Worm (Caenorhabditis elegans) whole organism, L1 larva: ENCODE data around the gene cwn-1.

Experiments
- aly-2 ChIP-seq: fragments of 150-350 bp; optimal IDR thresholded peaks from 2 replicates; lab custom pipeline; 2014; ENCODE audit warnings: missing biosample characterization, missing genetic modification characterization
- blmp-1 ChIP-seq: fragments of 150-350 bp; optimal IDR thresholded peaks from 2 replicates; lab custom pipeline; 2014; ENCODE audit warnings: missing biosample characterization, missing genetic modification characterization
- ceh-63 ChIP-seq: fragments of 200-800 bp; sonication (Bioruptor generic); optimal IDR thresholded peaks from 2 replicates; lab custom pipeline; 2018; ENCODE audit warnings: mild to moderate bottlenecking, missing genetic modification characterization, missing compliant biosample characterization
- ceh-8 ChIP-seq: fragments of 200-800 bp; sonication (Bioruptor generic); optimal IDR thresholded peaks from 2 replicates; lab custom pipeline; 2018; ENCODE audit warnings: mild to moderate bottlenecking, missing genetic modification characterization, moderate library complexity, missing compliant biosample characterization
- ceh-82 ChIP-seq, 3 experiments: fragments of 150-350 bp in 1 of 3; sonication (generic microtip) in 2 of 3; optimal IDR thresholded peaks; 2 replicates each; lab custom pipeline; 2014 to 2017; ENCODE audit warnings: missing biosample characterization in 3 of 3, missing genetic modification characterization in 3 of 3
- ceh-88 ChIP-seq: fragments of 200-800 bp; sonication (Bioruptor generic); IDR thresholded peaks from 2 replicates; pipeline ENCODE4 v1.3.6; 2022; ENCODE audit warnings: missing genetic modification characterization, missing compliant biosample characterization
- ces-1 ChIP-seq: fragments of 150-350 bp; optimal IDR thresholded peaks from 2 replicates; lab custom pipeline; 2014; ENCODE audit warnings: missing biosample characterization, missing genetic modification reagents, missing genetic modification characterization
- dpl-1 ChIP-seq, 3 experiments: fragments of 150-350 bp in 2 of 3; sonication (generic microtip) in 1 of 3; optimal IDR thresholded peaks; 2 replicates each; lab custom pipeline; 2014 to 2017; ENCODE audit warnings: missing biosample characterization in 3 of 3, missing genetic modification characterization in 3 of 3, missing genetic modification reagents in 3 of 3
- dsc-1 ChIP-seq: sonication (generic microtip); optimal IDR thresholded peaks from 2 replicates; lab custom pipeline; 2016; ENCODE audit warnings: mild to moderate bottlenecking, missing genetic modification characterization, missing compliant biosample characterization
- efl-1 ChIP-seq, 4 experiments: fragments of 150-350 bp; optimal IDR thresholded peaks in 3 of 4; peaks in 1 of 4; 1 replicate in 1 of 4; 2 replicates in 3 of 4; lab custom pipeline; 2014; ENCODE audit warnings: missing biosample characterization in 2 of 4, missing genetic modification characterization in 2 of 4, missing genetic modification reagents in 2 of 4
- efl-3 ChIP-seq: fragments of 200-800 bp; sonication (Bioruptor generic); optimal IDR thresholded peaks from 2 replicates; lab custom pipeline; 2018; ENCODE audit warnings: mild to moderate bottlenecking, missing genetic modification characterization, missing compliant biosample characterization
- egl-27 ChIP-seq, 2 experiments: fragments of 150-350 bp in 1 of 2; sonication (generic microtip); optimal IDR thresholded peaks; 3 replicates each; lab custom pipeline; 2017 to 2018; ENCODE audit warnings: missing biosample characterization in 2 of 2, missing genetic modification characterization in 2 of 2, missing genetic modification reagents in 2 of 2
- elt-2 ChIP-seq: sonication (generic microtip); optimal IDR thresholded peaks from 2 replicates; lab custom pipeline; 2016; ENCODE audit warnings: missing genetic modification characterization, mild to moderate bottlenecking, inconsistent platforms, missing compliant biosample characterization, missing genetic modification reagents
- ets-5 ChIP-seq: fragments of 200-800 bp; sonication (Bioruptor generic); IDR thresholded peaks from 2 replicates; pipeline ENCODE4 v1.3.6; 2022; ENCODE audit warnings: missing genetic modification characterization, missing compliant biosample characterization
- fkh-4 ChIP-seq: sonication (generic microtip); optimal IDR thresholded peaks from 2 replicates; lab custom pipeline; 2016; ENCODE audit warnings: missing compliant biosample characterization, missing genetic modification characterization, borderline replicate concordance
- fos-1 ChIP-seq: fragments of 150-350 bp; optimal IDR thresholded peaks from 2 replicates; lab custom pipeline; 2014; ENCODE audit warnings: missing biosample characterization, missing genetic modification characterization
- hlh-17 ChIP-seq: fragments of 200-800 bp; sonication (Bioruptor generic); optimal IDR thresholded peaks from 2 replicates; lab custom pipeline; 2018; ENCODE audit warnings: missing genetic modification characterization, mild to moderate bottlenecking, missing compliant biosample characterization, moderate library complexity, borderline replicate concordance
- hlh-4 ChIP-seq: sonication (generic microtip); optimal IDR thresholded peaks from 2 replicates; lab custom pipeline; 2016; ENCODE audit warnings: mild to moderate bottlenecking, missing genetic modification characterization, missing compliant biosample characterization
- isw-1 ChIP-seq: fragments of 200-800 bp; sonication (Bioruptor generic); IDR thresholded peaks from 2 replicates; pipeline ENCODE4 v1.3.6; 2022; ENCODE audit warnings: missing genetic modification characterization, missing compliant biosample characterization
- lin-14 ChIP-seq: fragments of 200-800 bp; sonication (Bioruptor generic); optimal IDR thresholded peaks from 2 replicates; lab custom pipeline; 2018; ENCODE audit warnings: mild to moderate bottlenecking, missing genetic modification characterization, moderate library complexity, missing compliant biosample characterization
- lin-35 ChIP-seq, 2 experiments: fragments of 150-350 bp; optimal IDR thresholded peaks; 2 replicates each; lab custom pipeline; 2014; ENCODE audit warnings: missing biosample characterization in 2 of 2, missing genetic modification characterization in 2 of 2, missing genetic modification reagents in 2 of 2
- lin-39 ChIP-seq: fragments of 150-350 bp; optimal IDR thresholded peaks from 2 replicates; lab custom pipeline; 2014; ENCODE audit warnings: missing biosample characterization, missing genetic modification reagents, missing genetic modification characterization
- mdl-1 ChIP-seq, 2 experiments: fragments of 150-350 bp; optimal IDR thresholded peaks; 2 replicates each; lab custom pipeline; 2014 to 2017; ENCODE audit warnings: missing biosample characterization in 2 of 2, missing genetic modification characterization in 2 of 2, inconsistent platforms in 1 of 2
- mef-2 ChIP-seq: fragments of 150-350 bp; optimal IDR thresholded peaks from 2 replicates; lab custom pipeline; 2014; ENCODE audit warnings: missing biosample characterization, missing genetic modification characterization
- mep-1 ChIP-seq: fragments of 150-350 bp; optimal IDR thresholded peaks from 2 replicates; lab custom pipeline; 2014; ENCODE audit warnings: missing biosample characterization, missing genetic modification characterization
- nhr-12 ChIP-seq: sonication (generic microtip); optimal IDR thresholded peaks from 2 replicates; lab custom pipeline; 2017; ENCODE audit warnings: missing biosample characterization, missing genetic modification characterization
- nhr-19 ChIP-seq: fragments of 200-800 bp; sonication (Bioruptor generic); conservative IDR thresholded peaks from 2 replicates; pipeline ENCODE4 v1.3.6; 2022; ENCODE audit warnings: missing genetic modification characterization, missing compliant biosample characterization
- nhr-20 ChIP-seq: sonication (generic microtip); optimal IDR thresholded peaks from 2 replicates; lab custom pipeline; 2016; ENCODE audit warnings: mild to moderate bottlenecking, missing genetic modification characterization, missing compliant biosample characterization
- nhr-237 ChIP-seq: fragments of 150-350 bp; optimal IDR thresholded peaks from 2 replicates; lab custom pipeline; 2014; ENCODE audit warnings: missing biosample characterization, missing genetic modification characterization
- nhr-47 ChIP-seq: sonication (generic microtip); optimal IDR thresholded peaks from 2 replicates; lab custom pipeline; 2016; ENCODE audit warnings: mild to moderate bottlenecking, missing genetic modification characterization, moderate library complexity, missing compliant biosample characterization
- nhr-76 ChIP-seq: sonication (generic microtip); optimal IDR thresholded peaks from 2 replicates; lab custom pipeline; 2017; ENCODE audit warnings: missing biosample characterization, missing genetic modification characterization
- nhr-84 ChIP-seq: sonication (generic microtip); optimal IDR thresholded peaks from 2 replicates; lab custom pipeline; 2017; ENCODE audit warnings: missing biosample characterization, missing genetic modification characterization
- nhr-85 ChIP-seq: sonication (generic microtip); peaks from one replicate; lab custom pipeline; 2016; ENCODE audit warnings: missing genetic modification characterization, inconsistent platforms, missing compliant biosample characterization
- nhr-90 ChIP-seq: sonication (generic microtip); optimal IDR thresholded peaks from 2 replicates; lab custom pipeline; 2016; ENCODE audit warnings: mild to moderate bottlenecking, missing genetic modification characterization, missing compliant biosample characterization; ENCODE audit not compliant: poor library complexity
- pag-3 ChIP-seq: sonication (generic microtip); optimal IDR thresholded peaks from 2 replicates; lab custom pipeline; 2017; ENCODE audit warnings: missing genetic modification characterization, mild to moderate bottlenecking, missing compliant biosample characterization, antibody characterized with exemption, borderline replicate concordance; ENCODE audit not compliant: insufficient read depth
- pqm-1 ChIP-seq: sonication (generic microtip); optimal IDR thresholded peaks from 3 replicates; lab custom pipeline; 2017; ENCODE audit warnings: missing biosample characterization, missing genetic modification characterization
- rnt-1 ChIP-seq: sonication (generic microtip); optimal IDR thresholded peaks from 2 replicates; lab custom pipeline; 2016; ENCODE audit warnings: mild to moderate bottlenecking, missing genetic modification characterization, moderate library complexity, missing compliant biosample characterization
- sox-4 ChIP-seq: sonication (generic microtip); optimal IDR thresholded peaks from 2 replicates; lab custom pipeline; 2016; ENCODE audit warnings: missing genetic modification characterization, missing compliant biosample characterization
- sptf-1 ChIP-seq: fragments of 150-350 bp; optimal IDR thresholded peaks from 2 replicates; lab custom pipeline; 2014; ENCODE audit warnings: missing biosample characterization, missing genetic modification characterization
- sup-37 ChIP-seq: fragments of 200-800 bp; sonication (Bioruptor generic); optimal IDR thresholded peaks from 2 replicates; lab custom pipeline; 2018; ENCODE audit warnings: mild to moderate bottlenecking, missing genetic modification characterization, missing compliant biosample characterization
- swsn-7 ChIP-seq: sonication (generic microtip); optimal IDR thresholded peaks from 2 replicates; lab custom pipeline; 2016; ENCODE audit warnings: missing genetic modification characterization, missing compliant biosample characterization
- tbx-2 ChIP-seq: sonication (generic microtip); optimal IDR thresholded peaks from 2 replicates; lab custom pipeline; 2016; ENCODE audit warnings: missing genetic modification characterization, missing compliant biosample characterization
- tlp-1 ChIP-seq: fragments of 150-350 bp; optimal IDR thresholded peaks from 2 replicates; lab custom pipeline; 2014; ENCODE audit warnings: missing biosample characterization, missing genetic modification characterization
- unc-130 ChIP-seq: fragments of 150-350 bp; optimal IDR thresholded peaks from 2 replicates; lab custom pipeline; 2017; ENCODE audit warnings: missing biosample characterization, missing genetic modification characterization, inconsistent platforms
- unc-30 ChIP-seq: sonication (generic microtip); optimal IDR thresholded peaks from 2 replicates; lab custom pipeline; 2017; ENCODE audit warnings: missing biosample characterization, missing genetic modification characterization
- unc-62 ChIP-seq: fragments of 150-350 bp; optimal IDR thresholded peaks from 2 replicates; lab custom pipeline; 2014; ENCODE audit warnings: missing biosample characterization, missing genetic modification reagents, missing genetic modification characterization
- unc-86 ChIP-seq: sonication (generic microtip); optimal IDR thresholded peaks from 2 replicates; lab custom pipeline; 2016; ENCODE audit warnings: missing genetic modification characterization, missing compliant biosample characterization
- unc-98 ChIP-seq: fragments of 200-800 bp; sonication (Bioruptor generic); IDR thresholded peaks from 2 replicates; pipeline ENCODE4 v1.3.6; 2022; ENCODE audit warnings: missing genetic modification characterization, missing compliant biosample characterization
- vab-15 ChIP-seq: sonication (generic microtip); optimal IDR thresholded peaks from 2 replicates; lab custom pipeline; 2017; ENCODE audit warnings: missing genotype, mild to moderate bottlenecking, missing genetic modification characterization, missing compliant biosample characterization
- xbp-1 ChIP-seq: sonication (generic microtip); optimal IDR thresholded peaks from 2 replicates; lab custom pipeline; 2016; ENCODE audit warnings: missing genetic modification characterization, missing compliant biosample characterization
- zip-4 ChIP-seq: fragments of 200-800 bp; sonication (Bioruptor generic); optimal IDR thresholded peaks from 2 replicates; lab custom pipeline; 2018; ENCODE audit warnings: mild to moderate bottlenecking, missing genetic modification characterization, moderate library complexity, missing compliant biosample characterization
- ztf-4 ChIP-seq: fragments of 150-350 bp; optimal IDR thresholded peaks from 2 replicates; lab custom pipeline; 2014; ENCODE audit warnings: missing biosample characterization, missing genetic modification characterization

cwn-1 gene

DNA sequence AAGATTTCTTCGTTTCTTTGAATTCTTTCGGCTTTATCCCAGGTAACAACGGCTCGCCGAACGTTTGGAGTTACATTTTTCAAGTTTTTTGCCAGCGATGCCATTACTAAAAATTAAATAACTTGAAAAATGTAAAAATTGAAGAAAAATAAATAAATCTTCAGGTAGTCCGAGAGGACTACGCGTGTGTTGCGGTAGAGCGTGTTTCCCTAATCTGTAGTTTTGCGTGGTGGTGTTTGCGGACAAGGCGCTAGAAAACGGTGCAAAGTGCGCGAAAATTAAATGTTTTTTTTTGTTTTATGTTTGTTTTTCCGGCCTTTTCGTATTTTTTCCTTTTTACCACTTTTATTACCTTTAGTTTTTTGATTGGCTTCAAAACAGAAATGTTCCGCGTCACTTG lies 22.5 kb upstream of the cwn-1 start, which contains the start of gene mrpl-28 (continued):
- TF ChIP-seq hlh-17 (GFP tag; lab: Kevin White, UChicago) (no peak), rnt-1 (tag; lab: Kevin White, UChicago) (peak; percentile 97), nhr-90 (tag; lab: Kevin White, UChicago) (peak; percentile 98), ces-1 (no peak), sox-4 (peak; percentile 84), dsc-1 (peak; percentile 95), ztf-4 (tag; lab: Kevin White, UChicago) (peak; percentile 93), sup-37 (GFP tag; lab: Kevin White, UChicago) (peak; percentile 72), nhr-85 (tag; lab: Kevin White, UChicago) (peak; percentile 98), blmp-1 (tag; lab: Kevin White, UChicago) (peak; percentile 60), fos-1 (tag; lab: Kevin White, UChicago) (peak; percentile 89), pag-3 (tag; lab: Kevin White, UChicago) (no peak), mef-2 (tag; lab: Kevin White, UChicago) (peak; percentile 68), swsn-7 (tag; lab: Kevin White, UChicago) (peak; percentile 97), nhr-84 (tag; lab: Kevin White, UChicago) (no peak), ceh-63 (no peak), mdl-1 (tag; optimal IDR thresholded peaks at IDR 0.05; lab: Kevin White, UChicago) (peak in 1 of 2 experiments; percentile 85), ceh-8 (GFP tag; lab: Kevin White, UChicago) (peak; percentile 92), lin-35 (GFP tag; optimal IDR thresholded peaks at IDR 0.05; lab: Kevin White, UChicago) (peak; percentile 95 to 98), lin-39 (tag; lab: Kevin White, UChicago) (peak; percentile 95), ets-5 (GFP tag; lab: Robert Waterston, UW) (no peak), efl-1 (optimal IDR thresholded peaks at IDR 0.05; lab: Kevin White, UChicago) (peak; percentile 93 to 98), efl-1 (GFP tag; optimal IDR thresholded peaks at IDR 0.05 in 1 of 2; lab: Kevin White, UChicago) (peak; percentile 97 to 100), nhr-19 (GFP tag; lab: Robert Waterston, UW) (peak; percentile 95), tbx-2 (peak; percentile 97), nhr-76 (tag; lab: Kevin White, UChicago) (peak; percentile 60), unc-62 (GFP tag; lab: Kevin White, UChicago) (no peak), zip-4 (peak; percentile 89), aly-2 (peak; percentile 92), sptf-1 (tag; lab: Kevin White, UChicago) (no peak), mep-1 (tag; lab: Kevin White, UChicago) (peak; percentile 97), dpl-1 (GFP tag; optimal IDR thresholded peaks at IDR 0.05; lab: Kevin White, UChicago) (peak; percentile 97 to 98 (median 97)), ceh-82 (tag; optimal IDR thresholded peaks at IDR 0.05; lab: Kevin White, UChicago) (peak; percentile 94 to 97 (median 95)), unc-86 (tag; lab: Kevin White, UChicago) (peak; percentile 96), unc-98 (peak; percentile 82), nhr-12 (tag; lab: Kevin White, UChicago) (peak; percentile 52), tlp-1 (tag; lab: Kevin White, UChicago) (no peak), isw-1 (GFP tag; lab: Robert Waterston, UW) (peak; percentile 94), nhr-47 (peak; percentile 98), nhr-237 (tag; lab: Kevin White, UChicago) (peak; percentile 65), ceh-88 (GFP tag; lab: Robert Waterston, UW) (peak; percentile 92), vab-15 (tag; lab: Kevin White, UChicago) (no peak), xbp-1 (tag; lab: Kevin White, UChicago) (peak; percentile 96), pqm-1 (peak; percentile 19), unc-30 (tag; lab: Kevin White, UChicago) (peak; percentile 71), elt-2 (tag; lab: Kevin White, UChicago) (peak; percentile 81), lin-14 (GFP tag; lab: Kevin White, UChicago) (peak; percentile 95), unc-130 (tag; lab: Kevin White, UChicago) (peak; percentile 95), egl-27 (tag; optimal IDR thresholded peaks at IDR 0.05; lab: Kevin White, UChicago) (peak in 1 of 2 experiments; percentile 40), hlh-4 (no peak), efl-3 (GFP tag; lab: Kevin White, UChicago) (no peak), nhr-20 (peak; percentile 97), fkh-4 (peak; percentile 74)
